Fruit fly (Drosophila melanogaster): Measurements from ENCODE around the gene Jon99Fi.
A peak's percentile ranks its signal among the peaks of the same experiment; 100 is the strongest.

The Jon99Fi gene

DNA sequence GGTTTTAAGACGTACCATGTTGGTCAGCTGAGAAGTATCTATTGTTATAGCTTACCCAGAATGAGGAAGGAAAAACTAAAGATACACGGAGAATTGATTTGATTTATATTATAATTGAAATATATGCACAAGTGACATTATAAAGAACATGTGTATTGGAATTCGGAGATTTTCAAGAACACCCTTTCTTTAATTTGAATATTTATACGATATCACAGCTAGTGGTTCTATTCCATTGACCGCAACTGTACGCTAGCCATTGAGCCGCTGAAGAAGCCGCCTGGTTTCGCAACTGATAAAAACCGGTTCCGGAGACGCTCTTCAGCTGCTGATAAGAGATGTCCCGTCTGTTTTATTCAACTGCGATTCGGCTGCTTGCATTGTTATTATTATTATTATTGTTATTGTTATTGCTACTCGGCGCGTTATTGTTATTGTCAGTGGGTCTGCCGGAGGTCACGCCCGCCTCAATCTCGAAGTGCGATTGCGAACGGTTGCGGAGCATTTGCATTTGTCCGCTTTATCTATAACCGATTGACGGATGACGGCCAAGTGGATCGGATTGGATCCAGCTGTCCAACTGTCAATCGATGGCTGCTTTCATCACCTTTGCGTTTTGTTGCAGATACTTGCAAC is 27.0 kb upstream of the Jon99Fi start (continued):
- TF ChIP-seq CG8478 (optimal IDR thresholded peaks at IDR 0.05) (no peak), CG14667 (GFP tag; IDR thresholded peaks at IDR 0.05) (no peak), amos (GFP tag; IDR thresholded peaks at IDR 0.05; ENCODE audit: partially characterized antibody) (no peak), chn (GFP tag; optimal IDR thresholded peaks at IDR 0.05) (no peak), nau (GFP tag; optimal IDR thresholded peaks at IDR 0.05) (no peak), CG17359 (tag; optimal IDR thresholded peaks at IDR 0.05) (peak; percentile 29), Usf (GFP tag; optimal IDR thresholded peaks at IDR 0.05) (no peak), wor (GFP tag; IDR thresholded peaks at IDR 0.05) (no peak), Lpt (GFP tag; optimal IDR thresholded peaks at IDR 0.05) (no peak), NC2α (GFP tag; optimal IDR thresholded peaks at IDR 0.05) (no peak), CG32772 (GFP tag; IDR thresholded peaks at IDR 0.05) (no peak), CrebB (tag; optimal IDR thresholded peaks at IDR 0.05) (no peak), Kr (GFP tag; optimal IDR thresholded peaks at IDR 0.05) (no peak), CG2199 (GFP tag; IDR thresholded peaks at IDR 0.05) (0 out of 3 replicates have a peak, but pooled peaks have one; percentile 45), jigr1 (GFP tag; IDR thresholded peaks at IDR 0.05) (no peak), Max (GFP tag; optimal IDR thresholded peaks at IDR 0.05) (no peak), bigmax (GFP tag; optimal IDR thresholded peaks at IDR 0.05) (no peak), Trl (optimal IDR thresholded peaks at IDR 0.05) (no peak), Trl (GFP tag; optimal IDR thresholded peaks at IDR 0.05) (no peak), CG11247 (GFP tag; IDR thresholded peaks at IDR 0.05) (no peak), Vsx1 (GFP tag; optimal IDR thresholded peaks at IDR 0.05) (no peak), Sry-β (GFP tag; optimal IDR thresholded peaks at IDR 0.05) (no peak), CG43689 (GFP tag; IDR thresholded peaks at IDR 0.05) (no peak), CTCF (GFP tag; optimal IDR thresholded peaks at IDR 0.05) (no peak), Opbp (GFP tag; IDR thresholded peaks at IDR 0.05; ENCODE audit: partially characterized antibody) (no peak), CG30020 (tag; optimal IDR thresholded peaks at IDR 0.05) (no peak), Taf1 (GFP tag; IDR thresholded peaks at IDR 0.05) (no peak), repo (GFP tag; optimal IDR thresholded peaks at IDR 0.05) (no peak), CG6272 (GFP tag; IDR thresholded peaks at IDR 0.05) (no peak), sna (GFP tag; IDR thresholded peaks at IDR 0.05; ENCODE audit: partially characterized antibody) (no peak), CG6254 (GFP tag; optimal IDR thresholded peaks at IDR 0.05) (no peak), YL-1 (GFP tag; optimal IDR thresholded peaks at IDR 0.05) (no peak), PHDP (tag; optimal IDR thresholded peaks at IDR 0.05) (peak; percentile 29), ewg (GFP tag; optimal IDR thresholded peaks at IDR 0.05) (no peak), Sin3A (optimal IDR thresholded peaks at IDR 0.05) (no peak), CG7556 (GFP tag; optimal IDR thresholded peaks at IDR 0.05) (peak; percentile 2), nerfin-2 (GFP tag; IDR thresholded peaks at IDR 0.05; ENCODE audit: partially characterized antibody) (no peak), CG14441 (GFP tag; IDR thresholded peaks at IDR 0.05) (peak; percentile 28; the same call in 1 of the 2 replicates), CG17912 (GFP tag; optimal IDR thresholded peaks at IDR 0.05) (no peak), aop (GFP tag; IDR thresholded peaks at IDR 0.05) (no peak), CkIIα-i1 (GFP tag; IDR thresholded peaks at IDR 0.05) (no peak), CG15514 (GFP tag; optimal IDR thresholded peaks at IDR 0.05) (no peak), CG10274 (GFP tag; optimal IDR thresholded peaks at IDR 0.05) (no peak), Gug (GFP tag; IDR thresholded peaks at IDR 0.05) (no peak), CG30431 (GFP tag; optimal IDR thresholded peaks at IDR 0.05) (no peak), Ada2b (GFP tag; IDR thresholded peaks at IDR 0.05) (no peak), CG14965 (GFP tag; optimal IDR thresholded peaks at IDR 0.05; ENCODE audit: borderline replicate concordance) (no peak), pzg (GFP tag; optimal IDR thresholded peaks at IDR 0.05) (no peak), CG10366 (GFP tag; IDR thresholded peaks at IDR 0.05) (no peak; the same call in 1 of the 2 replicates), Chrac-16 (GFP tag; optimal IDR thresholded peaks at IDR 0.05) (no peak), CG6813 (GFP tag; optimal IDR thresholded peaks at IDR 0.05) (peak; percentile 15), bsh (GFP tag; optimal IDR thresholded peaks at IDR 0.05) (peak in 1 of 2 experiments; percentile 20)
